ENCODE assay signal across 2 fruit fly cellular contexts in genomic region chrX:18838470-18838869, dm6.
TF ChIP-seq lines count a peak whose summit lies in the region.

No protein-coding gene starts in this region.

- peak; percentile 70 to 74 for TF ChIP-seq CTCF in S2 (optimal IDR thresholded peaks at IDR 0.05; lab: Kevin White, UChicago)
- peak; percentile 87 for TF ChIP-seq CTCF in whole organism, embryonic (GFP tag; optimal IDR thresholded peaks at IDR 0.05; lab: Kevin White, UChicago)

TF ChIP-seq in whole organism, embryonic, 481 proteins besides CTCF, POLR2A, EP300 and RAD21:
- 0 out of 3 replicates have a peak, but pooled peaks have one; percentile 35 for TF ChIP-seq CG2199 (GFP tag; IDR thresholded peaks at IDR 0.05; lab: Robert Waterston, UW)
- no peak for TF ChIP-seq Hr39 (optimal IDR thresholded peaks at IDR 0.05; lab: Kevin White, UChicago)
- peak; percentile 57 for TF ChIP-seq Med (GFP tag; lab: Kevin White, UChicago)
- no peak for TF ChIP-seq toy (GFP tag; IDR thresholded peaks at IDR 0.05; lab: Robert Waterston, UW)
